Worm (Caenorhabditis elegans) whole organism, L4/young adult: ENCODE results near the gene F59A7.14.

ENCODE experiments used
- W03F9.2 ChIP-seq: fragments of 150-350 bp; optimal IDR thresholded peaks from 2 replicates; lab custom pipeline; 2014; ENCODE audit warnings: missing biosample characterization, missing genetic modification characterization
- dao-5 ChIP-seq: sonication (generic microtip); optimal IDR thresholded peaks from 2 replicates; lab custom pipeline; 2016; ENCODE audit warnings: missing genotype, missing genetic modification characterization, moderate library complexity, missing compliant biosample characterization
- him-1 ChIP-seq: sonication (generic microtip); optimal IDR thresholded peaks from 2 replicates; lab custom pipeline; 2016; ENCODE audit warnings: missing genotype, missing genetic modification reagents, missing genetic modification characterization, missing compliant biosample characterization

F59A7.14 gene

DNA sequence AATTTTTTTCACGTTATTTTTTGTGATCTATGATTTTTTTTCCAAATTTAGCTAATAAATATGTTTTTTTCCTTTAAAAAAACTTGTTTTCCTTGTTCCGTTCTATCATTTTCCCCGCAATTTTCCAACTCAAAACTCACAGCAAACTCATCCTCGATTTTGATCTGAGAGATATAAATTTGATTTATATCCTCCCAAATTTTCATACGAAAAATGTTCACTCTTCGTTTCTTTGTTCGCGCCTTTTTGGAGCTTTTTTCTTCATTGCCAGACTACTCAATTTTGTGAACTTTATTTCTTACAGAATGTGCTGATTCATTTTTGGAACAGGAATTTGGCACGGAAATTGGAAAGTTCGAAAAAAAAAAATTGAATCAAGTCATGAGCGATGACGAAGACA is at the start of gene F59A7.14:
F59A7.14 (plus strand) TSS at position 301 of the 400 bp plus-strand sequence.
- no peak for TF ChIP-seq W03F9.2
- no peak for TF ChIP-seq dao-5 (tag; lab: Kevin White, UChicago)
- no peak for TF ChIP-seq him-1 (tag; lab: Kevin White, UChicago)

DNA sequence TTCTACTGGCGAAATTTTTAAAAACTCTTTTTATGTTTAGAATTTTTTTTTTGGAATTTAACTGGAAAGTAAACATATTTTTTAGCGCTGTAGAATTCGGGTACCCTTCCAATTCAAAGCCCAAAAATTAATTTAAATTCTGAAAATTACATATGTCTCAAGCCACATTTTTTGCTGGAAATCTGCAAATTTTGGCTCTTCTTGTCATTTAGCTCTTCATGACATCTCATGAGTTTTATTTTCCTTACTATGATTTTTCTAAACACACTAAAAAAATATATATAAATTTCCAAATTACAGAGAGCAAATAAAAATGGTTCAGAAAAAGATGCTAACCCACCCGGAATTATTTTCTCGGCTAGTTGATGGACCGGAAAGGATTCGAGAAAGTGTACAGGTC is 49.6 kb upstream of the F59A7.14 start, which contains the start of gene acs-3:
acs-3 (plus strand) TSS at position 301 of the 400 bp plus-strand sequence.
- no peak for TF ChIP-seq him-1 (tag; lab: Kevin White, UChicago)
- TF ChIP-seq dao-5 (tag; lab: Kevin White, UChicago) = no peak
- no peak for TF ChIP-seq W03F9.2

DNA sequence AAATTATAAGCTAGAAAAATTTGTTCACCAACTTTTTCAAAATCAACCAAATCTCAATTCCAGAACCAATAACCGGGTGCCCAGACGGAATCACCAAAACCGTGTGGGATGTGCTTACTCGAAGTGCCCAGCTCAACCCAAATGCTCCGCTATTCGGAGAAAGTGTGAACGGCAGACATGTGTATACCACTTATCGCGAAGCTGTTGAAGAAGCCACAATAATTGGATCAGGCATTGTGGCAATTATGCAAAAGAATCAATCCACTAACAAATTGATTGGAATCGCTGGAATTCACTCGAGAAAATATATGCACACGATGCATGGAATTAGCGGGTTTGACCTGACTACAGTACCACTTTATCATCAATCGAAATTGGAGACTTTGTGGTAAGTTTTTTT is 49.1 kb upstream of the F59A7.14 start:
- no peak for TF ChIP-seq W03F9.2
- TF ChIP-seq dao-5 (tag; lab: Kevin White, UChicago) = no peak
- TF ChIP-seq him-1 (tag; lab: Kevin White, UChicago) = no peak

DNA sequence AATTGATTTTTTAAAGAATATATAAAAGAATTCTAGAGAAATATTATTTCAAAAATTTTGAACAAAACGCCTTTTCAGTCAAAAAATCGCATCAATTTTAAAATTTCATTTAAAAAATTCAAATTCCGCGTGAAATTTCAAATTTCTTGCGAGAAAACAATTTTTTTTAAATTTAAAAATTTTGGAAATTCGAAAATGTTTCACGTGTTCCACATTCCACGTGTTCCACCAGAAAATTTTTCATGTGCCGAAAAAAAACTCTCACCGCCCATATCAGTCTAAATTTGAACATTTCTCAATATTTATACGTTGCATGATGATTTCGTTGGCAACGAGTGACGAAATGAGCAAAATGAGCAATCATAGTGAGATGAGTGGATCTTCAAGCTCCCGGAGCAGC is 43.7 kb upstream of the F59A7.14 start, which contains the start of gene fbxa-201:
fbxa-201 (plus strand) TSS at position 301 of the 400 bp plus-strand sequence.
- TF ChIP-seq him-1 (tag; lab: Kevin White, UChicago) (no peak), dao-5 (tag; lab: Kevin White, UChicago) (no peak), W03F9.2 (no peak)

DNA sequence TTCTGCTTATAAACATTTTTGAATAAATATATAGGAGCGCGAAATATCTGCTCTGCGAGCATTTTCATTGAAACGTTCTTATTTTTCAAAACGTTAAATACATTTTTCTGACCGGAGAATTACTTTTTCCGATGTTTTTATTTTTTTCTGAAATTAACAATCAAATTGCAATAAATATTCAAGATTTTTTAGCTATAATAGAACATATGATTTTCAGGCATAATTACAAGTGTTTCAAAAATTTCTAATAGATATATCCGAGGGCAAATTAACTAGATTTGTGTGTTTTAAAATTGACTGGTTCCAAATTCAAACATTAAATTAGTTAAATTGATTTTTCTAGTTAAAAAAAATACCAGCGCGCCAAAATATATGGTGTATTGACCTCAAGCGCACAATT is 39.8 kb upstream of the F59A7.14 start, which contains the start of gene T08B1.4:
T08B1.4 (plus strand) TSS at position 301 of the 400 bp plus-strand sequence.
- TF ChIP-seq dao-5 (tag; lab: Kevin White, UChicago) (no peak), him-1 (tag; lab: Kevin White, UChicago) (no peak)

DNA sequence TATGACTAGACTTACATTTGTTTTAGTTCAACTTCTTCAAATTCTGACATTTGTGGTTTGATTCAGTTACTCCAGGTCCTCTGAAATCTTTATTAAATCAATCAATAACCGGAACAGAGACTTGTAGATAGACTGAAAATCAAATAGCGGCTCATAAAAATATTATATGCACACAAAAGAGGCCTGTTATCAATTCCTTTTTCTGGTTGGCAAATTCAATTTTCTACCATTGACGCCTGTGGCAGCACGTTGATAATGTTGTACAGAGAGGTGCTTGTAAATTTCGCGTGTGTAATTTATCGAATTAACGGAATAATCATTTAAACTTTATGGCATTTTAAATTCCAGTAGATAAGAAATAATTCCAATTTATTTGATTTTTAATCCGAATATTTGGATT is 31.8 kb upstream of the F59A7.14 start, which contains the start of gene T08B1.1:
T08B1.1 (minus strand) TSS at position 92 of the 400 bp plus-strand sequence.
- TF ChIP-seq W03F9.2 (no peak), him-1 (tag; lab: Kevin White, UChicago) (no peak), dao-5 (tag; lab: Kevin White, UChicago) (no peak)

DNA sequence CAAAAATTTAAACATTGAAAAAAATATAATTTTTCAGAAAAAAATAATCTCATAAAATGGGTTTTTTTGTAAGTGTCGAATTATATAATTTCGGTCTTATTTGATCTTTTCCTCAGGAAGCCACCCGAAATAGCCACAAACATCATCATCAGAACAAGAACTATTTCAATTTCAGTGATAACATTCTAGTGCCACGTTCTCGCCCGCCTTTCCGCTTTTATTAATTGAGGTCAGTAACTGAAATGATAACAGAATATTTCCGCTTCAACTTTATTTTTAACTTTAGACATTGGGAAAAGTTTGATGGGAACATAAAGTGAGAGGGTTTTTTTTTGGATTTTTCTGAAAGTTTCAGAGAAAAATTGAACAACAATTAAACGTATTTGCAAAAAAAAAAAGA is 29.6 kb upstream of the F59A7.14 start:
- TF ChIP-seq him-1 (tag; lab: Kevin White, UChicago) = no peak
- TF ChIP-seq W03F9.2 = no peak
- TF ChIP-seq dao-5 (tag; lab: Kevin White, UChicago) = no peak

DNA sequence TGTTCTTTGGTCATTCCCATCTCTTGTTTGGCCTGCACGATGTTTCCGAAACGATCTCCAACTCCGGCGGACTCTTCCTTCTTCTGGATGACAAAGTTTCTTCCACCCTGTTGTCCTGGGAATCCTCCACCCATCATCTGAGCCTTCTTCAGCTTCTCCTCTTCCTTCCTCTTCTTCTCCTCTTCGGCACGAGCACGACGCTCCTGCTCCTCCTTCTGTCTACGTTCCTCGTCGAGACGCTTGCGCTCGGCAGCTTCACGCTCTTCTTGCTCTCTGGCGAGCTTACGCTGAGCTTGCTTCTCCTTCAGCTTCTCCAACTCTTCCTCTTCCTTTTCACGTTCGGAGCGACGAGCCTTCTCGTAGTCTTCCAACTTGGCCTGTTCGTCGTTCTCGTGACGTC is 27.4 kb upstream of the F59A7.14 start:
- TF ChIP-seq him-1 (tag; lab: Kevin White, UChicago) (no peak), dao-5 (tag; lab: Kevin White, UChicago) (no peak), W03F9.2 (no peak)

DNA sequence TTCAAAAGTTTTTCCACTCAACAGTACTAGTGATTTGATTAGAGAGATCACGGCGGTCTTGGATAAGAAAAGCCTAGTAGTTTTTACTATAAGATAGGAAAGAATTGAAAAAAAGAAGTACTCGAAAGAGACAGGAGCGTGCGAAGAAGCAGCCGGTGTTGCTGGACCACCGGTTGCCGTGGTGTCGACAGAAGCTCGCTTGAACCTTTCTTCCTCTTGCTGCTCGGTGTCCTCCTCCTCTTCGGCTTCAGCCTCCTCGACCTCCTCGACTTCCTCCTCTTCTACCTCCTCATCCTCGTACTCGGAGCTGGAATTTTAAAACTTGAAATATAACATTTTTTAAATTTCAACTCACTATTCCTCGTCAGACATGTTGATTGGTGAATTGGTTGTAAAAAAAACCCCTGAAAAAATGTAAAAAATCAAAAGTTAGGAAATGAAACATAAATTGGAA is 26.2 kb upstream of the F59A7.14 start, which contains the start of gene tnt-4:
tnt-4 (minus strand) TSS at position 404 of the 454 bp plus-strand sequence.
- TF ChIP-seq dao-5 (tag; lab: Kevin White, UChicago) (no peak), him-1 (tag; lab: Kevin White, UChicago) (no peak), W03F9.2 (no peak)

DNA sequence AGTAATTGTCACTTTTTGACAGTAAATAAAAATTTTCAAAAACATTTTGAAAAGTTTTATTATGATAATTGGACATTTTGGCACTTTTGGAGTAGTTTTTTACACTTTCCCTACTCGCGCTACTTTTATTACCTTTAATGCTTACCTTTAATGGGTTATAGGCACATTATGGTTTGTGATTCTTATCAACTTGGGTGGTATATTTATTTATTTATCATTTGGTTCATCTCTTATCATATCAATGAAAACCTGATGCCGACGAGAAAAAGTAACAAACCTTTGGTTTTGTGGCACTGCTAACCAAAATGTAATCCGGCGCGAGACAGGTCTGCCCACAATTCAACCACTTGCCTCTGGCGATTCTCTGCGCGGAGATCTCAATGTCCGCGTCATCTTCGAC is 20.4 kb upstream of the F59A7.14 start:
- TF ChIP-seq dao-5 (tag; lab: Kevin White, UChicago) = no peak

DNA sequence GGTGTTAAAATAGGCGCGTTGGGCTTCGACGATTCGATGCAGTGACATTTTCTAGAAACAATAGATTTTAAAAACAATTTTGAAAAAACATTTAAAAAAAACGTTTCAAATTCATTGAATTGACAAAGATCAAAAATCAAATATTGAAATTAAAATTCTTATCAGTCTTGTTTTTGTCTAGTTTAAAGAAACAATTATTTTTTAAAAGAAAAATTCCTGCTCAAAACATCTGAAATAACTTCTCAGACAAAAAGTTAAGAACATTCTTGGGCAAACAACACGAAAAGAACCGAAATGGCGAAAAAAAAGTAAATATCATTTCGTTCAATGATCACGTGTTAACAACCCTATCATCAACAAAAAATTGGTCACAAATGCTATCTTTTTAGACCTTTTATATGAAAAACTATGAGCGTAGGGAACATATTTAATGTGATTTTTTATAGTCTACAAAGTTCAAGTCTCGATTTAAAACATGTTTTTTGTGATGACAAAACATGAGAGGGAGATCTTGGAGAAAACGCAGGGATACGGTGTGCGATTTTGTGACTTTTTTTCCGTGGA is 19.2 kb upstream of the F59A7.14 start, which contains the start of gene alh-5:
alh-5 (minus strand) TSS at position 51 of the 564 bp plus-strand sequence.
- TF ChIP-seq W03F9.2 (no peak), dao-5 (tag; lab: Kevin White, UChicago) (no peak), him-1 (tag; lab: Kevin White, UChicago) (no peak)

DNA sequence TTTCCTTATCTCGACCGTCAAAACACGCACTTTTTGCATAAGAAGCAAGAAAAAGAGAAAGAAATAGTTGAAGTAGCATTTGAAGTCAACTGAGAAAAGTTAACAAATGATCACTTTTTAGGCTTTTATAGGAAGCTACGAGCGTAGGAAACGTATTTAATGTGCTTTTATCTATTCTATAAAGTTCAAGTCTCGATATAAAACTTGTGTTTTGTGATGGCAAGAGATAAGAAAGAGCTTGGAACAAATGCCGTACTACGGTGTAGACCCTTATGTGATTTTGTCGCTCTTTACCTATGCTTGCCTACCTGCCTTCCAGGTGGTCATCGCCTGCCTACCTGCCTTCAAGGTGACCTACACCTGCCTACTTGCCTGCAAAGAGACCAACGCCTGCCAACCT is 14.6 kb upstream of the F59A7.14 start, which contains the start of gene clec-206:
clec-206 (minus strand) TSS at position 101 of the 400 bp plus-strand sequence.
- TF ChIP-seq W03F9.2 (no peak), him-1 (tag; lab: Kevin White, UChicago) (no peak), dao-5 (tag; lab: Kevin White, UChicago) (no peak)

DNA sequence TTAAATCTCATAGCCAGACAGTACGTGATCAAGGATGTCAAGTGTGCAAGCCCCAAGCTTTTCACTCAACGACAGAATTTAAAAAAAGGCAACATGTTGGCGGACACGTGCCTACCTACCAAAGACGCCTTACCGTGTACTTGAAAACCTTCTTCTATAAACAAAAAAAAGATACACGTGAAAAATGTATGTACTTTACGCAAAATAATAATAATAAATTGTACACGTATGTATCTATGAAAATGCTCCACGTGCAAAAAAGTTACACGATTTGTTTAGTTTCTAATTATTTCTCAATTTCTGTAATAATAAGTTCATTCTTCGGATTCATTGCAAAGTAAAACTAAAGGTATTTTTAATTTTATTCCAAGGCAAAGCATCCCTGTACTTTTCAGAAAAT is 14.1 kb upstream of the F59A7.14 start, which contains the start of gene cysl-4:
cysl-4 (plus strand) TSS at position 301 of the 400 bp plus-strand sequence.
- TF ChIP-seq him-1 (tag; lab: Kevin White, UChicago) = no peak
- no peak for TF ChIP-seq W03F9.2
- TF ChIP-seq dao-5 (tag; lab: Kevin White, UChicago) = no peak

DNA sequence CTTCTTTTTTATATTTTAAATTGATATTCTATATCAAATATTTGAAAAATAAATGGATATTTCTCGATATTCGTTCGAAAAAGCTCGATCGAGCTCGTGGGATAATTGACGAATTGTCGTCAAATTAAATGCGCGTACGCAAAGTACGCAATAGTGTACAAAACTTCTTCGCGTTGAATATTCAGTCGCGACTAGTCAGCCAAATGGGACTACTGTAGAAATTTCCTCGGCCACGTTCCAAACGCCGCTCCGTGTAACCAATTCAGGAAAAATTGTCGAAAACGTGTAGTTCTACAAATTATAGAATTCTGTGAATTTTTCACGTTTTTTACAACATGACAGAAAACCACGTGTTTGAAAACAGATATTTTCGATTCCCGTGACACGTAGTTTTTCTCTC is 10.4 kb upstream of the F59A7.14 start:
- TF ChIP-seq dao-5 (tag; lab: Kevin White, UChicago) = no peak
- peak; percentile 1 for TF ChIP-seq him-1 (tag; lab: Kevin White, UChicago)
- peak; percentile 19 for TF ChIP-seq W03F9.2
